Fruit fly (Drosophila melanogaster) whole organism, embryonic: ENCODE results near the gene CG14147.

ENCODE experiments used
- B-H1 ChIP-seq: fragments of 200-800 bp; sonication (Bioruptor generic); IDR thresholded peaks from 3 replicates; pipeline ENCODE4 v1.3.6; 2022; ENCODE audit warnings: missing biosample characterization, missing genetic modification characterization
- Bgb ChIP-seq: fragments of 200-800 bp; sonication (Bioruptor generic); IDR thresholded peaks from 2 replicates; pipeline ENCODE4 v1.3.6; 2022; ENCODE audit warnings: missing biosample characterization, missing genetic modification characterization; ENCODE audit not compliant: partially characterized antibody
- Bteb2 ChIP-seq: fragments of 200-800 bp; sonication (Bioruptor generic); optimal IDR thresholded peaks from 2 replicates; lab custom pipeline; 2016; ENCODE audit warnings: missing biosample characterization, missing genetic modification characterization
- CG10366 ChIP-seq: fragments of 200-800 bp; sonication (Bioruptor generic); IDR thresholded peaks from 2 replicates; pipeline ENCODE4 v1.3.6; 2022; ENCODE audit warnings: missing biosample characterization, missing genetic modification characterization
- CG10959 ChIP-seq: fragments of 200-800 bp; sonication (Bioruptor generic); IDR thresholded peaks from 2 replicates; pipeline ENCODE4 v1.3.6; 2022; ENCODE audit warnings: missing biosample characterization, missing genetic modification characterization
- CG12391 ChIP-seq: fragments of 200-800 bp; sonication (Bioruptor generic); optimal IDR thresholded peaks from 3 replicates; lab custom pipeline; 2018; ENCODE audit warnings: missing biosample characterization, mild to moderate bottlenecking, missing genetic modification characterization, moderate library complexity
- CG14965 ChIP-seq: fragments of 200-800 bp; sonication (Bioruptor generic); optimal IDR thresholded peaks from 2 replicates; lab custom pipeline; 2016; ENCODE audit warnings: missing biosample characterization, missing genetic modification characterization, borderline replicate concordance
- CG16863 ChIP-seq: fragments of 200-800 bp; sonication (Bioruptor generic); optimal IDR thresholded peaks from 3 replicates; lab custom pipeline; 2016; ENCODE audit warnings: missing biosample characterization, missing genetic modification characterization
- CG17385 ChIP-seq: fragments of 200-800 bp; sonication (Bioruptor generic); optimal IDR thresholded peaks from 3 replicates; lab custom pipeline; 2018; ENCODE audit warnings: missing biosample characterization, mild to moderate bottlenecking, missing genetic modification characterization
- CG2202 ChIP-seq: fragments of 200-800 bp; sonication (Bioruptor generic); optimal IDR thresholded peaks from 2 replicates; lab custom pipeline; 2018; ENCODE audit warnings: missing biosample characterization, mild to moderate bottlenecking, missing genetic modification characterization
- CG30403 ChIP-seq: fragments of 200-800 bp; sonication (Bioruptor generic); optimal IDR thresholded peaks from 3 replicates; lab custom pipeline; 2016; ENCODE audit warnings: missing biosample characterization, missing genetic modification characterization
- CG31441 ChIP-seq: fragments of 200-800 bp; sonication (Bioruptor generic); IDR thresholded peaks from 2 replicates; pipeline ENCODE4 v1.3.6; 2022; ENCODE audit warnings: missing biosample characterization, missing genetic modification characterization
- CG3838 ChIP-seq: fragments of 200-800 bp; sonication (Bioruptor generic); optimal IDR thresholded peaks from 3 replicates; lab custom pipeline; 2016; ENCODE audit warnings: missing biosample characterization, missing genetic modification characterization
- CG6254 ChIP-seq: fragments of 200-800 bp; sonication (Bioruptor generic); optimal IDR thresholded peaks from 3 replicates; lab custom pipeline; 2017; ENCODE audit warnings: mild to moderate bottlenecking, missing biosample characterization, missing genetic modification reagents, missing genetic modification characterization
- CG6813 ChIP-seq: fragments of 200-800 bp; sonication (Bioruptor generic); optimal IDR thresholded peaks from 2 replicates; lab custom pipeline; 2017; ENCODE audit warnings: missing biosample characterization, missing genetic modification characterization, mild to moderate bottlenecking, moderate library complexity, missing genetic modification reagents
- CG7987 ChIP-seq: fragments of 200-800 bp; sonication (Bioruptor generic); optimal IDR thresholded peaks from 2 replicates; lab custom pipeline; 2018; ENCODE audit warnings: missing biosample characterization, mild to moderate bottlenecking, missing genetic modification characterization, moderate library complexity
- CG9876 ChIP-seq: fragments of 200-800 bp; sonication (Bioruptor generic); optimal IDR thresholded peaks from 2 replicates; lab custom pipeline; 2016; ENCODE audit warnings: missing biosample characterization, missing genetic modification characterization
- Doc2 ChIP-seq: fragments of 200-800 bp; sonication (Bioruptor generic); IDR thresholded peaks from 2 replicates; pipeline ENCODE4 v1.3.6; 2022; ENCODE audit warnings: missing biosample characterization, missing genetic modification characterization
- Ets65A ChIP-seq: fragments of 200-800 bp; sonication (Bioruptor generic); peaks from one replicate; lab custom pipeline; 2016; ENCODE audit warnings: missing biosample characterization, missing genetic modification characterization
- Hr51 ChIP-seq, 2 experiments: fragments of 200-800 bp; sonication (Bioruptor generic); optimal IDR thresholded peaks; 2 replicates in 1 of 2; 3 replicates in 1 of 2; lab custom pipeline; 2016 to 2018; ENCODE audit warnings: missing biosample characterization in 2 of 2, missing genetic modification characterization in 2 of 2, mild to moderate bottlenecking in 1 of 2, moderate library complexity in 1 of 2
- Med ChIP-seq: fragments of 200-800 bp; sonication (Bioruptor generic); peaks from one replicate; lab custom pipeline; 2016; ENCODE audit warnings: missing biosample characterization, missing genetic modification characterization, mild to moderate bottlenecking, inconsistent platforms, moderate library complexity
- Myb ChIP-seq: fragments of 200-800 bp; sonication (Bioruptor generic); optimal IDR thresholded peaks from 2 replicates; lab custom pipeline; 2016; ENCODE audit warnings: missing biosample characterization, missing genetic modification characterization
- Nf-YB ChIP-seq: fragments of 200-800 bp; sonication (Bioruptor generic); optimal IDR thresholded peaks from 3 replicates; lab custom pipeline; 2019; ENCODE audit warnings: missing biosample characterization, mild to moderate bottlenecking, missing genetic modification characterization, moderate library complexity
- NfI ChIP-seq: fragments of 200-800 bp; sonication (Bioruptor generic); optimal IDR thresholded peaks from 3 replicates; lab custom pipeline; 2018; ENCODE audit warnings: missing biosample characterization, mild to moderate bottlenecking, missing genetic modification characterization, moderate library complexity
- Ssrp ChIP-seq: fragments of 200-800 bp; sonication (Bioruptor generic); optimal IDR thresholded peaks from 2 replicates; lab custom pipeline; 2018; ENCODE audit warnings: missing biosample characterization, mild to moderate bottlenecking, missing genetic modification characterization, moderate library complexity
- Tbp ChIP-seq: fragments of >200 bp; optimal IDR thresholded peaks from 2 replicates; lab custom pipeline; 2018; ENCODE audit warnings: missing biosample characterization, missing genetic modification characterization
- cg ChIP-seq: fragments of 200-800 bp; sonication (Bioruptor generic); optimal IDR thresholded peaks from 3 replicates; lab custom pipeline; 2019; ENCODE audit warnings: missing biosample characterization, mild to moderate bottlenecking, missing genetic modification characterization, moderate library complexity
- cwo ChIP-seq: fragments of 200-800 bp; sonication (Bioruptor generic); optimal IDR thresholded peaks from 3 replicates; lab custom pipeline; 2017; ENCODE audit warnings: missing biosample characterization, missing genetic modification characterization, mild to moderate bottlenecking, moderate library complexity, missing genetic modification reagents
- da ChIP-seq: fragments of 200-800 bp; sonication (Bioruptor generic); optimal IDR thresholded peaks from 2 replicates; lab custom pipeline; 2016; ENCODE audit warnings: missing biosample characterization, missing genetic modification characterization
- dm ChIP-seq: fragments of 200-800 bp; sonication (Bioruptor generic); optimal IDR thresholded peaks from 3 replicates; lab custom pipeline; 2016; ENCODE audit warnings: missing biosample characterization, missing genetic modification characterization
- gcm ChIP-seq: fragments of 200-800 bp; sonication (Bioruptor generic); optimal IDR thresholded peaks from 2 replicates; lab custom pipeline; 2019; ENCODE audit warnings: missing biosample characterization, mild to moderate bottlenecking, missing genetic modification characterization, moderate library complexity
- hbn ChIP-seq: fragments of 200-800 bp; sonication (Bioruptor generic); IDR thresholded peaks from 2 replicates; pipeline ENCODE4 v1.3.6; 2022; ENCODE audit warnings: missing biosample characterization, missing genetic modification characterization; ENCODE audit not compliant: partially characterized antibody
- ind ChIP-seq: fragments of 200-800 bp; sonication (Bioruptor generic); optimal IDR thresholded peaks from 3 replicates; lab custom pipeline; 2016; ENCODE audit warnings: missing biosample characterization, missing genetic modification characterization
- jigr1 ChIP-seq: fragments of 200-800 bp; sonication (Bioruptor generic); IDR thresholded peaks from 3 replicates; pipeline ENCODE4 v1.3.6; 2022; ENCODE audit warnings: missing biosample characterization, missing genetic modification characterization
- onecut ChIP-seq: fragments of 200-800 bp; sonication (Bioruptor generic); IDR thresholded peaks from 2 replicates; pipeline ENCODE4 v1.3.6; 2022; ENCODE audit warnings: missing biosample characterization, missing genetic modification characterization
- otp ChIP-seq: fragments of 200-800 bp; sonication (Bioruptor generic); IDR thresholded peaks from 3 replicates; pipeline ENCODE4, ENCODE4 v1.3.6; 2022; ENCODE audit warnings: missing biosample characterization, missing genetic modification characterization
- phol ChIP-seq: fragments of 200-800 bp; sonication (Bioruptor generic); optimal IDR thresholded peaks from 3 replicates; lab custom pipeline; 2018; ENCODE audit warnings: missing biosample characterization, mild to moderate bottlenecking, missing genetic modification characterization, moderate library complexity
- pita ChIP-seq: fragments of 200-800 bp; sonication (Bioruptor generic); optimal IDR thresholded peaks from 2 replicates; lab custom pipeline; 2017; ENCODE audit warnings: missing biosample characterization, mild to moderate bottlenecking, missing genetic modification characterization
- pum ChIP-seq: fragments of 200-800 bp; sonication (Bioruptor generic); optimal IDR thresholded peaks from 2 replicates; lab custom pipeline; 2016; ENCODE audit warnings: missing biosample characterization, missing genetic modification characterization
- schlank ChIP-seq: fragments of 200-800 bp; sonication (Bioruptor generic); optimal IDR thresholded peaks from 2 replicates; lab custom pipeline; 2018; ENCODE audit warnings: missing biosample characterization, mild to moderate bottlenecking, missing genetic modification characterization
- sim ChIP-seq: fragments of 200-800 bp; sonication (Bioruptor generic); IDR thresholded peaks from 2 replicates; pipeline ENCODE4 v1.3.6; 2022; ENCODE audit warnings: missing biosample characterization, missing genetic modification characterization
- tap ChIP-seq: fragments of 200-800 bp; optimal IDR thresholded peaks from 3 replicates; lab custom pipeline; 2019; ENCODE audit warnings: missing biosample characterization, mild to moderate bottlenecking, missing genetic modification characterization, moderate library complexity
- tgo ChIP-seq: fragments of 200-800 bp; sonication (Bioruptor generic); IDR thresholded peaks from 3 replicates; pipeline ENCODE4 v1.3.6; 2022; ENCODE audit warnings: missing biosample characterization, missing genetic modification characterization
- ttk ChIP-seq: fragments of 200-800 bp; sonication (Bioruptor generic); IDR thresholded peaks from 2 replicates; pipeline ENCODE4 v2.1.2; 2022; ENCODE audit warnings: missing biosample characterization, missing genetic modification characterization
- tx ChIP-seq: fragments of 200-800 bp; sonication (Bioruptor generic); optimal IDR thresholded peaks from 2 replicates; lab custom pipeline; 2016; ENCODE audit warnings: missing biosample characterization, missing genetic modification characterization
- unc-4 ChIP-seq: fragments of 200-800 bp; sonication (Bioruptor generic); IDR thresholded peaks from 2 replicates; pipeline ENCODE4 v1.3.6; 2022; ENCODE audit warnings: missing biosample characterization, missing genetic modification characterization; ENCODE audit not compliant: partially characterized antibody
- wdn ChIP-seq: fragments of 200-800 bp; sonication (Bioruptor generic); IDR thresholded peaks from 2 replicates; pipeline ENCODE4 v1.3.6; 2022; ENCODE audit warnings: missing biosample characterization, missing genetic modification characterization
- yki ChIP-seq: fragments of >200 bp; optimal IDR thresholded peaks from 3 replicates; lab custom pipeline; 2018

The CG14147 gene

dm6 chr3L:10965731-10966647, 6.5 kb upstream of the CG14147 start (continued):
- TF ChIP-seq otp (GFP tag; lab: Robert Waterston, UW) (peak; percentile 76), CG12391 (tag; lab: Kevin White, UChicago) (peak; percentile 91), CG2202 (tag; lab: Kevin White, UChicago) (peak; percentile 81), CG17385 (peak; percentile 83), pita (GFP tag; lab: Kevin White, UChicago) (no peak), CG6813 (GFP tag; lab: Kevin White, UChicago) (peak; percentile 73), Doc2 (peak; percentile 58; the same call in 1 of the 2 replicates), tap (tag; lab: Kevin White, UChicago) (peak; percentile 88), CG3838 (GFP tag; lab: Kevin White, UChicago) (peak; percentile 55), CG7987 (GFP tag; lab: Kevin White, UChicago) (peak; percentile 23), jigr1 (GFP tag; lab: Robert Waterston, UW) (peak; percentile 71; the same call in 1 of the 3 replicates), pum (GFP tag; lab: Kevin White, UChicago) (peak; percentile 89), hbn (GFP tag; lab: Robert Waterston, UW) (no peak), ind (GFP tag; lab: Kevin White, UChicago) (peak; percentile 82), Bgb (GFP tag; lab: Robert Waterston, UW) (no peak), Tbp (GFP tag; lab: Kevin White, UChicago) (no peak), onecut (peak; percentile 85), cwo (GFP tag; lab: Kevin White, UChicago) (peak; percentile 56), CG10366 (peak; percentile 85), B-H1 (GFP tag; lab: Robert Waterston, UW) (peak; percentile 85), gcm (peak; percentile 90), Ssrp (tag; lab: Kevin White, UChicago) (peak; percentile 89), tx (GFP tag; lab: Kevin White, UChicago) (peak; percentile 68), CG10959 (GFP tag; lab: Robert Waterston, UW) (peak; percentile 84), schlank (no peak), cg (no peak), CG16863 (GFP tag; lab: Kevin White, UChicago) (peak; percentile 87), CG30403 (GFP tag; lab: Kevin White, UChicago) (peak; percentile 88), tgo (GFP tag; lab: Robert Waterston, UW) (peak; percentile 89), NfI (GFP tag; lab: Kevin White, UChicago) (peak; percentile 81), ttk (GFP tag; lab: Robert Waterston, UW) (peak; percentile 89), Med (GFP tag; lab: Kevin White, UChicago) (peak; percentile 97), dm (peak; percentile 66), CG9876 (GFP tag; lab: Kevin White, UChicago) (peak; percentile 16), Hr51 (GFP tag; optimal IDR thresholded peaks at IDR 0.05; lab: Kevin White, UChicago) (peak; percentile 59 to 92), CG14965 (GFP tag; lab: Kevin White, UChicago) (peak; percentile 17), yki (lab: Kevin White, UChicago) (no peak), Ets65A (GFP tag; lab: Kevin White, UChicago) (peak; percentile 97), CG31441 (GFP tag; lab: Robert Waterston, UW) (peak; percentile 87), Myb (peak; percentile 46), sim (GFP tag; lab: Robert Waterston, UW) (peak; percentile 67; the same call in 1 of the 2 replicates), da (peak; percentile 59), Nf-YB (GFP tag; lab: Kevin White, UChicago) (peak; percentile 75), wdn (GFP tag; lab: Robert Waterston, UW) (0 out of 2 replicates have a peak, but pooled peaks have one; percentile 38), CG6254 (GFP tag; lab: Kevin White, UChicago) (peak; percentile 77), unc-4 (GFP tag; lab: Robert Waterston, UW) (no peak), Bteb2 (peak; percentile 57), phol (tag; lab: Kevin White, UChicago) (peak; percentile 93)
